Fruit fly (Drosophila melanogaster) Kc167 (cell line): ENCODE results near the gene Dhdds.

Source experiments
- Myc ChIP-seq: fragments of >200 bp; optimal IDR thresholded peaks from 2 replicates; lab custom pipeline; 2017; ENCODE audit warnings: missing external identifiers
- Sin3A ChIP-seq: fragments of >200 bp; optimal IDR thresholded peaks from 2 replicates; lab custom pipeline; 2018; ENCODE audit warnings: missing external identifiers

DNA sequence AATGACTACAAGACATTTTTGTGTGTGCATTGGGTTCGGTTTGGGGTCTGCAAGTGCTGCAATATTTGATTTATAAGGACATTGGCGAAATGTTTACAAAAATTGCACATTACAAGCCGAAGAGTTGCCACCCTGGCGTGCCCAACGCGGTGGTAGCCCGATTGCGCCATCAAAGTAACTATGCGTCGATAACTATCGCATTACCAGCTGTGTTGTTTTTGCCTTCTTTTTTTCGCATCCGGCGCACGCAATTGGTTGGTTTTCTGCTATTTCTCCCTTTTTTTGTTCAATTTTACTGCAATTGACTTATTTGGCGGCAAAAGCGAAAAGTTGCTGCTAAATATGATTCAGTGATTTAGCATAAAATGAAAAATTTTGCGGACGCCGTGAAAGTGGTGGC is 1.5 kb upstream of the Dhdds start, which contains the start of gene RpS14b:
- TF ChIP-seq Myc (no peak), Sin3A (lab: Kevin White, UChicago) (no peak)
